In genomic region chr3L:17496871-17497492, dm6 we compare ENCODE assay signal across 1 fruit fly cellular context.
TF ChIP-seq lines count a peak whose summit lies in the region.

No protein-coding gene starts in this region.

TF ChIP-seq in whole organism, embryonic, 481 proteins besides CTCF, POLR2A, EP300 and RAD21 (continued from another document and continues in another):
- no peak for TF ChIP-seq CG4707 (GFP tag; optimal IDR thresholded peaks at IDR 0.05; lab: Kevin White, UChicago)
- no peak for TF ChIP-seq Elba2 (GFP tag; optimal IDR thresholded peaks at IDR 0.05; lab: Kevin White, UChicago)
- no peak for TF ChIP-seq caup (GFP tag; optimal IDR thresholded peaks at IDR 0.05; lab: Kevin White, UChicago; ENCODE audit: severe bottlenecking)
- TF ChIP-seq dpn (GFP tag; optimal IDR thresholded peaks at IDR 0.05; lab: Kevin White, UChicago): peak; percentile 2 to 5
- no peak for TF ChIP-seq CG6854 (GFP tag; optimal IDR thresholded peaks at IDR 0.05; lab: Kevin White, UChicago)
- TF ChIP-seq CG17385 (GFP tag; optimal IDR thresholded peaks at IDR 0.05; lab: Kevin White, UChicago): no peak
- TF ChIP-seq sim (GFP tag; IDR thresholded peaks at IDR 0.05; lab: Robert Waterston, UW): no peak
- no peak for TF ChIP-seq CG10543 (GFP tag; optimal IDR thresholded peaks at IDR 0.05; lab: Kevin White, UChicago)
- no peak for TF ChIP-seq dysf (GFP tag; IDR thresholded peaks at IDR 0.05; lab: Robert Waterston, UW)
- TF ChIP-seq CG8388 (GFP tag; optimal IDR thresholded peaks at IDR 0.05; lab: Kevin White, UChicago): no peak
- peak; percentile 1 for TF ChIP-seq CG2875 (GFP tag; optimal IDR thresholded peaks at IDR 0.05; lab: Kevin White, UChicago)
- TF ChIP-seq Ada2b (GFP tag; IDR thresholded peaks at IDR 0.05; lab: Robert Waterston, UW): no peak
- no peak for TF ChIP-seq dm (GFP tag; optimal IDR thresholded peaks at IDR 0.05; lab: Kevin White, UChicago)
- TF ChIP-seq Hey (tag; optimal IDR thresholded peaks at IDR 0.05; lab: Kevin White, UChicago): no peak
- TF ChIP-seq CG42726 (GFP tag; IDR thresholded peaks at IDR 0.05; lab: Robert Waterston, UW; ENCODE audit: partially characterized antibody): no peak
- peak; percentile 76 for TF ChIP-seq Drgx (GFP tag; IDR thresholded peaks at IDR 0.05; lab: Robert Waterston, UW)
- peak; percentile 55; the same call in 1 of the 3 replicates for TF ChIP-seq ci (GFP tag; IDR thresholded peaks at IDR 0.05; lab: Robert Waterston, UW)
- TF ChIP-seq nom (GFP tag; optimal IDR thresholded peaks at IDR 0.05; lab: Kevin White, UChicago): peak; percentile 54
- TF ChIP-seq Max (GFP tag; optimal IDR thresholded peaks at IDR 0.05; lab: Kevin White, UChicago): no peak
- TF ChIP-seq CG9609 (GFP tag; optimal IDR thresholded peaks at IDR 0.05; lab: Kevin White, UChicago): no peak
- TF ChIP-seq CG4424 (GFP tag; optimal IDR thresholded peaks at IDR 0.05; lab: Kevin White, UChicago): no peak
- TF ChIP-seq Sox102F (GFP tag; optimal IDR thresholded peaks at IDR 0.05; lab: Kevin White, UChicago): peak; percentile 47
- TF ChIP-seq Trl (optimal IDR thresholded peaks at IDR 0.05; lab: Kevin White, UChicago): no peak
- TF ChIP-seq Trl (GFP tag; optimal IDR thresholded peaks at IDR 0.05; lab: Kevin White, UChicago): no peak
- no peak for TF ChIP-seq MBD-R2 (GFP tag; IDR thresholded peaks at IDR 0.05; lab: Robert Waterston, UW)
- no peak for TF ChIP-seq YL-1 (GFP tag; optimal IDR thresholded peaks at IDR 0.05; lab: Kevin White, UChicago)
- no peak for TF ChIP-seq CG10321 (GFP tag; IDR thresholded peaks at IDR 0.05; lab: Robert Waterston, UW)
- TF ChIP-seq Bdp1 (GFP tag; optimal IDR thresholded peaks at IDR 0.05; lab: Kevin White, UChicago): no peak
- no peak for TF ChIP-seq E2f2 (GFP tag; IDR thresholded peaks at IDR 0.05; lab: Robert Waterston, UW)
- TF ChIP-seq schlank (tag; optimal IDR thresholded peaks at IDR 0.05; lab: Kevin White, UChicago): no peak
- peak; percentile 35 for TF ChIP-seq CG10979 (tag; optimal IDR thresholded peaks at IDR 0.05; lab: Kevin White, UChicago)
- TF ChIP-seq dati (GFP tag; IDR thresholded peaks at IDR 0.05; lab: Robert Waterston, UW): no peak
- peak; percentile 8 for TF ChIP-seq CG14710 (tag; optimal IDR thresholded peaks at IDR 0.05; lab: Kevin White, UChicago)
- peak; percentile 15 for TF ChIP-seq Sox100B (GFP tag; optimal IDR thresholded peaks at IDR 0.05; lab: Kevin White, UChicago)
- no peak for TF ChIP-seq Awh (GFP tag; IDR thresholded peaks at IDR 0.05; lab: Robert Waterston, UW)
- no peak for TF ChIP-seq cad (GFP tag; optimal IDR thresholded peaks at IDR 0.05; lab: Kevin White, UChicago)
- peak; percentile 30; the same call in 1 of the 2 replicates for TF ChIP-seq Ptx1 (GFP tag; IDR thresholded peaks at IDR 0.05; lab: Robert Waterston, UW)
- TF ChIP-seq Sin3A (optimal IDR thresholded peaks at IDR 0.05; lab: Kevin White, UChicago): no peak
- no peak for TF ChIP-seq Sry-δ (GFP tag; optimal IDR thresholded peaks at IDR 0.05; lab: Kevin White, UChicago)
- TF ChIP-seq CG34376 (GFP tag; optimal IDR thresholded peaks at IDR 0.05; lab: Kevin White, UChicago): no peak
- no peak for TF ChIP-seq jing (GFP tag; optimal IDR thresholded peaks at IDR 0.05; lab: Kevin White, UChicago)
- no peak for TF ChIP-seq CG31224 (GFP tag; IDR thresholded peaks at IDR 0.05; lab: Robert Waterston, UW)
- TF ChIP-seq Med (GFP tag; lab: Kevin White, UChicago): peak; percentile 60
- no peak for TF ChIP-seq ap (GFP tag; IDR thresholded peaks at IDR 0.05; lab: Robert Waterston, UW)
- no peak for TF ChIP-seq kah (GFP tag; optimal IDR thresholded peaks at IDR 0.05; lab: Kevin White, UChicago)
- no peak for TF ChIP-seq CG6765 (GFP tag; optimal IDR thresholded peaks at IDR 0.05; lab: Kevin White, UChicago)
- no peak for TF ChIP-seq ERR (GFP tag; optimal IDR thresholded peaks at IDR 0.05; lab: Kevin White, UChicago)
- no peak for TF ChIP-seq Antp (GFP tag; optimal IDR thresholded peaks at IDR 0.05; lab: Kevin White, UChicago)
- TF ChIP-seq Oaz (GFP tag; IDR thresholded peaks at IDR 0.05; lab: Robert Waterston, UW): no peak
- TF ChIP-seq gem (tag; optimal IDR thresholded peaks at IDR 0.05; lab: Kevin White, UChicago): peak; percentile 58
- TF ChIP-seq ems (GFP tag; optimal IDR thresholded peaks at IDR 0.05; lab: Kevin White, UChicago): no peak
- no peak for TF ChIP-seq dan (GFP tag; IDR thresholded peaks at IDR 0.05; lab: Robert Waterston, UW)
- no peak for TF ChIP-seq Hmr (GFP tag; optimal IDR thresholded peaks at IDR 0.05; lab: Kevin White, UChicago)
- no peak for TF ChIP-seq CG7928 (GFP tag; optimal IDR thresholded peaks at IDR 0.05; lab: Kevin White, UChicago)
- TF ChIP-seq CG4730 (GFP tag; IDR thresholded peaks at IDR 0.05; lab: Robert Waterston, UW): no peak
- TF ChIP-seq Bteb2 (GFP tag; optimal IDR thresholded peaks at IDR 0.05; lab: Kevin White, UChicago): no peak
- TF ChIP-seq CG11456 (GFP tag; IDR thresholded peaks at IDR 0.05; lab: Robert Waterston, UW): no peak
- TF ChIP-seq lov (optimal IDR thresholded peaks at IDR 0.05; lab: Kevin White, UChicago): no peak
- TF ChIP-seq lov (GFP tag; IDR thresholded peaks at IDR 0.05; lab: Robert Waterston, UW): no peak
- TF ChIP-seq CG10654 (GFP tag; optimal IDR thresholded peaks at IDR 0.05; lab: Kevin White, UChicago): peak; percentile 5
- TF ChIP-seq CG32532 (GFP tag; IDR thresholded peaks at IDR 0.05; lab: Robert Waterston, UW): no peak
- TF ChIP-seq Oli (tag; optimal IDR thresholded peaks at IDR 0.05; lab: Kevin White, UChicago): peak; percentile 38
- peak; percentile 35 for TF ChIP-seq unpg (GFP tag; optimal IDR thresholded peaks at IDR 0.05; lab: Kevin White, UChicago)
- no peak for TF ChIP-seq pan (optimal IDR thresholded peaks at IDR 0.05; lab: Kevin White, UChicago)
- TF ChIP-seq pan (GFP tag; optimal IDR thresholded peaks at IDR 0.05 in 1 of 2, IDR thresholded peaks at IDR 0.05 in 1 of 2): no peak
- no peak for TF ChIP-seq bab2 (GFP tag; optimal IDR thresholded peaks at IDR 0.05; lab: Kevin White, UChicago)
- peak; percentile 31 for TF ChIP-seq CG4820 (GFP tag; optimal IDR thresholded peaks at IDR 0.05; lab: Kevin White, UChicago)
- peak; percentile 5 for TF ChIP-seq Asciz (GFP tag; optimal IDR thresholded peaks at IDR 0.05; lab: Kevin White, UChicago)
- no peak for TF ChIP-seq slou (GFP tag; optimal IDR thresholded peaks at IDR 0.05; lab: Kevin White, UChicago)
- TF ChIP-seq Xrp1 (GFP tag; IDR thresholded peaks at IDR 0.05; lab: Robert Waterston, UW): 0 out of 2 replicates have a peak, but pooled peaks have one; percentile 28
- no peak for TF ChIP-seq Mrtf (GFP tag; IDR thresholded peaks at IDR 0.05; lab: Robert Waterston, UW)
- no peak for TF ChIP-seq Mad (GFP tag; optimal IDR thresholded peaks at IDR 0.05; lab: Kevin White, UChicago)
- TF ChIP-seq Nf-YB (GFP tag; optimal IDR thresholded peaks at IDR 0.05; lab: Kevin White, UChicago): no peak
- TF ChIP-seq gfzf (GFP tag; optimal IDR thresholded peaks at IDR 0.05; lab: Kevin White, UChicago): no peak
- no peak for TF ChIP-seq CG1603 (tag; optimal IDR thresholded peaks at IDR 0.05; lab: Kevin White, UChicago)
- TF ChIP-seq CG2116 (GFP tag; optimal IDR thresholded peaks at IDR 0.05; lab: Kevin White, UChicago): no peak
- TF ChIP-seq org-1 (GFP tag; optimal IDR thresholded peaks at IDR 0.05; lab: Kevin White, UChicago): no peak
- no peak for TF ChIP-seq CG3281 (GFP tag; optimal IDR thresholded peaks at IDR 0.05; lab: Kevin White, UChicago)
- no peak for TF ChIP-seq CG9932 (GFP tag; IDR thresholded peaks at IDR 0.05; lab: Robert Waterston, UW)
- no peak for TF ChIP-seq CG13296 (GFP tag; optimal IDR thresholded peaks at IDR 0.05; lab: Kevin White, UChicago)
- TF ChIP-seq Six4 (GFP tag; optimal IDR thresholded peaks at IDR 0.05; lab: Kevin White, UChicago): peak; percentile 15
- TF ChIP-seq CG30020 (tag; optimal IDR thresholded peaks at IDR 0.05; lab: Kevin White, UChicago): no peak
- TF ChIP-seq Tbp (GFP tag; optimal IDR thresholded peaks at IDR 0.05; lab: Kevin White, UChicago): no peak
- TF ChIP-seq prd (optimal IDR thresholded peaks at IDR 0.05; lab: Kevin White, UChicago): no peak
- TF ChIP-seq prd (GFP tag; IDR thresholded peaks at IDR 0.05; lab: Robert Waterston, UW): peak; percentile 32; the same call in 1 of the 3 replicates
- TF ChIP-seq Lim3 (GFP tag; IDR thresholded peaks at IDR 0.05; lab: Robert Waterston, UW): no peak
- TF ChIP-seq CG15269 (tag; optimal IDR thresholded peaks at IDR 0.05; lab: Kevin White, UChicago): peak; percentile 1
- TF ChIP-seq CG16815 (GFP tag; optimal IDR thresholded peaks at IDR 0.05; lab: Kevin White, UChicago): no peak
- TF ChIP-seq CG31365 (tag; optimal IDR thresholded peaks at IDR 0.05; lab: Kevin White, UChicago): no peak
- peak; percentile 28 for TF ChIP-seq nmo (GFP tag; optimal IDR thresholded peaks at IDR 0.05; lab: Kevin White, UChicago)
- TF ChIP-seq CG13424 (tag; optimal IDR thresholded peaks at IDR 0.05; lab: Kevin White, UChicago): no peak
- no peak for TF ChIP-seq lmd (GFP tag; IDR thresholded peaks at IDR 0.05; lab: Robert Waterston, UW)
- no peak for TF ChIP-seq CHES-1-like (GFP tag; optimal IDR thresholded peaks at IDR 0.05; lab: Kevin White, UChicago)
- peak; percentile 11 for TF ChIP-seq CG10267 (tag; optimal IDR thresholded peaks at IDR 0.05; lab: Kevin White, UChicago)
- peak; percentile 29; the same call in 1 of the 2 replicates for TF ChIP-seq CG6689 (GFP tag; IDR thresholded peaks at IDR 0.05; lab: Robert Waterston, UW)
- no peak for TF ChIP-seq CG9817 (tag; optimal IDR thresholded peaks at IDR 0.05; lab: Kevin White, UChicago)
- TF ChIP-seq ftz-f1 (GFP tag; optimal IDR thresholded peaks at IDR 0.05; lab: Kevin White, UChicago): no peak
- peak; percentile 28 for TF ChIP-seq CG2678 (tag; optimal IDR thresholded peaks at IDR 0.05; lab: Kevin White, UChicago)
- peak; percentile 51 for TF ChIP-seq dmrt99B (tag; optimal IDR thresholded peaks at IDR 0.05; lab: Kevin White, UChicago)
- TF ChIP-seq CG8290 (GFP tag; optimal IDR thresholded peaks at IDR 0.05; lab: Kevin White, UChicago): no peak
- no peak for TF ChIP-seq CG8290 (tag; optimal IDR thresholded peaks at IDR 0.05; lab: Kevin White, UChicago)
- TF ChIP-seq CG1832 (GFP tag; optimal IDR thresholded peaks at IDR 0.05; lab: Kevin White, UChicago): no peak
- no peak for TF ChIP-seq CG8924 (tag; optimal IDR thresholded peaks at IDR 0.05; lab: Kevin White, UChicago)
- TF ChIP-seq CG18262 (tag; optimal IDR thresholded peaks at IDR 0.05; lab: Kevin White, UChicago): peak; percentile 33
- no peak for TF ChIP-seq fu2 (GFP tag; optimal IDR thresholded peaks at IDR 0.05; lab: Kevin White, UChicago)
- TF ChIP-seq sd (tag; optimal IDR thresholded peaks at IDR 0.05; lab: Kevin White, UChicago): no peak
- no peak for TF ChIP-seq CG18599 (GFP tag; optimal IDR thresholded peaks at IDR 0.05; lab: Kevin White, UChicago)
- peak; percentile 82 for TF ChIP-seq sens (GFP tag; lab: Kevin White, UChicago)
- TF ChIP-seq sob (GFP tag; IDR thresholded peaks at IDR 0.05; lab: Robert Waterston, UW): no peak
- no peak for TF ChIP-seq tx (GFP tag; optimal IDR thresholded peaks at IDR 0.05; lab: Kevin White, UChicago)
- TF ChIP-seq CG31441 (GFP tag; IDR thresholded peaks at IDR 0.05; lab: Robert Waterston, UW): 0 out of 2 replicates have a peak, but pooled peaks have one; percentile 40
- no peak for TF ChIP-seq emc (GFP tag; optimal IDR thresholded peaks at IDR 0.05; lab: Kevin White, UChicago)
- no peak for TF ChIP-seq trh (GFP tag; optimal IDR thresholded peaks at IDR 0.05; lab: Kevin White, UChicago)
- no peak for TF ChIP-seq CG2120 (GFP tag; optimal IDR thresholded peaks at IDR 0.05; lab: Kevin White, UChicago)
- TF ChIP-seq CG12769 (tag; optimal IDR thresholded peaks at IDR 0.05; lab: Kevin White, UChicago): no peak
- no peak for TF ChIP-seq HLHmδ (GFP tag; optimal IDR thresholded peaks at IDR 0.05; lab: Kevin White, UChicago)
- TF ChIP-seq CG7839 (tag; optimal IDR thresholded peaks at IDR 0.05; lab: Kevin White, UChicago): peak; percentile 51
- TF ChIP-seq CG8359 (GFP tag; optimal IDR thresholded peaks at IDR 0.05; lab: Kevin White, UChicago; ENCODE audit: borderline replicate concordance): no peak
- TF ChIP-seq usp (GFP tag; optimal IDR thresholded peaks at IDR 0.05; lab: Kevin White, UChicago): no peak
- no peak for TF ChIP-seq GATAe (GFP tag; conservative IDR thresholded peaks at IDR 0.05; lab: Robert Waterston, UW)
- TF ChIP-seq bsh (GFP tag; optimal IDR thresholded peaks at IDR 0.05; lab: Kevin White, UChicago): peak; percentile 39 to 49
- TF ChIP-seq Eip74EF (GFP tag; optimal IDR thresholded peaks at IDR 0.05; lab: Kevin White, UChicago): no peak
- 0 out of 3 replicates have a peak, but pooled peaks have one; percentile 17 for TF ChIP-seq H15 (GFP tag; IDR thresholded peaks at IDR 0.05; lab: Robert Waterston, UW)
- TF ChIP-seq zfh2 (GFP tag; optimal IDR thresholded peaks at IDR 0.05; lab: Kevin White, UChicago): no peak
- no peak for TF ChIP-seq CG16779 (GFP tag; IDR thresholded peaks at IDR 0.05; lab: Robert Waterston, UW)
- no peak for TF ChIP-seq so (GFP tag; IDR thresholded peaks at IDR 0.05; lab: Robert Waterston, UW)
- no peak for TF ChIP-seq CG15011 (GFP tag; optimal IDR thresholded peaks at IDR 0.05; lab: Kevin White, UChicago)
- TF ChIP-seq shn (GFP tag; optimal IDR thresholded peaks at IDR 0.05; lab: Kevin White, UChicago): no peak
- no peak for TF ChIP-seq BEAF-32 (GFP tag; optimal IDR thresholded peaks at IDR 0.05; lab: Kevin White, UChicago)
- TF ChIP-seq crp (GFP tag; optimal IDR thresholded peaks at IDR 0.05; lab: Kevin White, UChicago): no peak
- peak; percentile 60 for TF ChIP-seq CG11504 (tag; optimal IDR thresholded peaks at IDR 0.05; lab: Kevin White, UChicago)
- TF ChIP-seq chn (GFP tag; optimal IDR thresholded peaks at IDR 0.05; lab: Kevin White, UChicago): no peak
- peak; percentile 21 for TF ChIP-seq dmrt11E (tag; optimal IDR thresholded peaks at IDR 0.05; lab: Kevin White, UChicago)
- TF ChIP-seq grau (tag; optimal IDR thresholded peaks at IDR 0.05; lab: Kevin White, UChicago): peak; percentile 17
- peak in 1 of 2 experiments; percentile 33 for TF ChIP-seq Pdp1 (GFP tag; optimal IDR thresholded peaks at IDR 0.05; lab: Kevin White, UChicago)
- TF ChIP-seq CG2129 (GFP tag; IDR thresholded peaks at IDR 0.05; lab: Robert Waterston, UW; ENCODE audit: partially characterized antibody): no peak
- no peak for TF ChIP-seq B-H2 (GFP tag; optimal IDR thresholded peaks at IDR 0.05; lab: Kevin White, UChicago)
- TF ChIP-seq fd96Cb (tag; optimal IDR thresholded peaks at IDR 0.05; lab: Kevin White, UChicago): peak; percentile 27
- no peak for TF ChIP-seq CG3163 (GFP tag; optimal IDR thresholded peaks at IDR 0.05; lab: Kevin White, UChicago)
